ENCODE assay signal across 5 fruit fly cellular contexts in genomic region chr3R:30890045-30890444, dm6.
TF ChIP-seq lines count a peak whose summit lies in the region.

No protein-coding gene starts in this region.

- no peak for TF ChIP-seq CTCF in whole organism, embryonic (GFP tag; optimal IDR thresholded peaks at IDR 0.05; lab: Kevin White, UChicago)

TF ChIP-seq in whole organism, adult, 20 proteins besides CTCF, POLR2A, EP300 and RAD21:
- TF ChIP-seq kay (GFP tag; lab: Kevin White, UChicago; ENCODE audit: borderline replicate concordance) (peak; percentile 74), ovo (GFP tag; optimal IDR thresholded peaks at IDR 0.05; lab: Kevin White, UChicago) (no peak), CG12768 (GFP tag; optimal IDR thresholded peaks at IDR 0.05; lab: Kevin White, UChicago) (no peak)

TF ChIP-seq in whole organism, embryonic, 481 proteins besides CTCF, POLR2A, EP300 and RAD21:
- TF ChIP-seq CG10565 (GFP tag; optimal IDR thresholded peaks at IDR 0.05; lab: Kevin White, UChicago) (no peak), CG11456 (GFP tag; IDR thresholded peaks at IDR 0.05; lab: Robert Waterston, UW) (0 out of 3 replicates have a peak, but pooled peaks have one; percentile 32), ci (GFP tag; IDR thresholded peaks at IDR 0.05; lab: Robert Waterston, UW) (0 out of 3 replicates have a peak, but pooled peaks have one; percentile 12), CG43689 (GFP tag; IDR thresholded peaks at IDR 0.05; lab: Robert Waterston, UW) (no peak), Drgx (GFP tag; IDR thresholded peaks at IDR 0.05; lab: Robert Waterston, UW) (peak; percentile 67)
TF ChIP-seq in whole organism, embryonic: peak in this region for 3.

TF ChIP-seq in whole organism, prepupa, 60 proteins besides CTCF, POLR2A, EP300 and RAD21 (continues in another document):
- peak; percentile 51 for TF ChIP-seq CG3919 (GFP tag; optimal IDR thresholded peaks at IDR 0.05; lab: Kevin White, UChicago)
- peak; percentile 70 for TF ChIP-seq CG15336 (GFP tag; IDR thresholded peaks at IDR 0.05; lab: Robert Waterston, UW)
- peak; percentile 24 for TF ChIP-seq Met (GFP tag; optimal IDR thresholded peaks at IDR 0.05; lab: Kevin White, UChicago)
- TF ChIP-seq lz (GFP tag; optimal IDR thresholded peaks at IDR 0.05; lab: Kevin White, UChicago) = peak; percentile 17
- no peak for TF ChIP-seq salr (GFP tag; optimal IDR thresholded peaks at IDR 0.05; lab: Kevin White, UChicago)
- peak; percentile 38 for TF ChIP-seq topi (GFP tag; optimal IDR thresholded peaks at IDR 0.05; lab: Kevin White, UChicago)
- TF ChIP-seq cyc (GFP tag; optimal IDR thresholded peaks at IDR 0.05; lab: Kevin White, UChicago) = peak; percentile 13
- TF ChIP-seq pdm3 (GFP tag; optimal IDR thresholded peaks at IDR 0.05; lab: Kevin White, UChicago) = peak; percentile 37
- peak; percentile 64 for TF ChIP-seq CG6163 (GFP tag; IDR thresholded peaks at IDR 0.05; lab: Robert Waterston, UW)
- no peak; the same call in 1 of the 2 replicates for TF ChIP-seq Gug (GFP tag; IDR thresholded peaks at IDR 0.05; lab: Robert Waterston, UW)
- TF ChIP-seq CG31627 (GFP tag; optimal IDR thresholded peaks at IDR 0.05; lab: Kevin White, UChicago) = peak; percentile 34
- peak; percentile 44 for TF ChIP-seq svp (GFP tag; lab: Kevin White, UChicago)
- TF ChIP-seq Sox102F (GFP tag; optimal IDR thresholded peaks at IDR 0.05; lab: Kevin White, UChicago) = peak; percentile 14
- peak; percentile 29 for TF ChIP-seq CG6792 (GFP tag; optimal IDR thresholded peaks at IDR 0.05; lab: Kevin White, UChicago)
- peak; percentile 72 for TF ChIP-seq Eip78C (GFP tag; lab: Kevin White, UChicago)
- no peak for TF ChIP-seq CG8119 (GFP tag; IDR thresholded peaks at IDR 0.05; lab: Robert Waterston, UW)
- no peak for TF ChIP-seq net (GFP tag; optimal IDR thresholded peaks at IDR 0.05; lab: Kevin White, UChicago)
- TF ChIP-seq Hr38 (GFP tag; optimal IDR thresholded peaks at IDR 0.05; lab: Kevin White, UChicago) = no peak
- peak; percentile 19 for TF ChIP-seq Smox (GFP tag; optimal IDR thresholded peaks at IDR 0.05; lab: Kevin White, UChicago)
- TF ChIP-seq eg (GFP tag; IDR thresholded peaks at IDR 0.05; lab: Robert Waterston, UW) = peak; percentile 75
- TF ChIP-seq OdsH (GFP tag; optimal IDR thresholded peaks at IDR 0.05; lab: Kevin White, UChicago) = peak; percentile 23
- peak; percentile 23 for TF ChIP-seq acj6 (GFP tag; optimal IDR thresholded peaks at IDR 0.05; lab: Kevin White, UChicago)
- TF ChIP-seq CG10631 (GFP tag; optimal IDR thresholded peaks at IDR 0.05; lab: Kevin White, UChicago) = peak; percentile 18
- peak; percentile 69 for TF ChIP-seq CG11294 (GFP tag; IDR thresholded peaks at IDR 0.05; lab: Robert Waterston, UW)
- peak; percentile 47 for TF ChIP-seq Hr39 (GFP tag; optimal IDR thresholded peaks at IDR 0.05; lab: Kevin White, UChicago)
- TF ChIP-seq CG11902 (GFP tag; optimal IDR thresholded peaks at IDR 0.05; lab: Kevin White, UChicago) = no peak
- peak; percentile 21 for TF ChIP-seq Sox14 (GFP tag; optimal IDR thresholded peaks at IDR 0.05; lab: Kevin White, UChicago)
- TF ChIP-seq Sox15 (GFP tag; optimal IDR thresholded peaks at IDR 0.05; lab: Kevin White, UChicago) = peak; percentile 11

TF ChIP-seq in whole organism, pupa, 21 proteins besides CTCF, POLR2A, EP300 and RAD21:
- TF ChIP-seq gl (tag; optimal IDR thresholded peaks at IDR 0.05; lab: Kevin White, UChicago) (no peak), Ets98B (GFP tag; IDR thresholded peaks at IDR 0.05; lab: Robert Waterston, UW) (peak; percentile 65), Snoo (tag; optimal IDR thresholded peaks at IDR 0.05; lab: Kevin White, UChicago) (no peak), fd96Ca (GFP tag; IDR thresholded peaks at IDR 0.05; lab: Robert Waterston, UW) (peak; percentile 84), CG8301 (tag; optimal IDR thresholded peaks at IDR 0.05; lab: Kevin White, UChicago) (peak; percentile 63), Pif1A (GFP tag; optimal IDR thresholded peaks at IDR 0.05; lab: Kevin White, UChicago) (peak; percentile 36), CG34367 (tag; optimal IDR thresholded peaks at IDR 0.05; lab: Kevin White, UChicago) (no peak), CG17806 (tag; optimal IDR thresholded peaks at IDR 0.05; lab: Kevin White, UChicago) (peak; percentile 21), CG32121 (GFP tag; IDR thresholded peaks at IDR 0.05; lab: Robert Waterston, UW) (peak; percentile 49; the same call in 1 of the 2 replicates), CG10348 (GFP tag; IDR thresholded peaks at IDR 0.05; lab: Robert Waterston, UW) (peak; percentile 39; the same call in 1 of the 2 replicates), CG4496 (GFP tag; IDR thresholded peaks at IDR 0.05; lab: Robert Waterston, UW) (peak; percentile 87), CG14655 (GFP tag; optimal IDR thresholded peaks at IDR 0.05; lab: Kevin White, UChicago) (peak; percentile 55)

TF ChIP-seq in whole organism, wandering third instar larva, 38 proteins besides CTCF, POLR2A, EP300 and RAD21:
- TF ChIP-seq N (GFP tag; optimal IDR thresholded peaks at IDR 0.05; lab: Kevin White, UChicago) (no peak), rgr (GFP tag; optimal IDR thresholded peaks at IDR 0.05; lab: Kevin White, UChicago) (peak; percentile 23), HLH106 (tag; optimal IDR thresholded peaks at IDR 0.05; lab: Kevin White, UChicago) (no peak), Myc (optimal IDR thresholded peaks at IDR 0.05; lab: Kevin White, UChicago) (no peak), GATAd (GFP tag; optimal IDR thresholded peaks at IDR 0.05; lab: Kevin White, UChicago) (no peak)
TF ChIP-seq in whole organism, wandering third instar larva: peak in this region for 1.
